Fruit fly (Drosophila melanogaster) whole organism, embryonic: ENCODE results near the gene stumps.

ENCODE experiments used
- Ada2b ChIP-seq: fragments of 200-800 bp; sonication (Bioruptor generic); IDR thresholded peaks from 2 replicates; pipeline ENCODE4 v1.3.6; 2022; ENCODE audit warnings: missing biosample characterization, missing genetic modification characterization
- Antp ChIP-seq: fragments of 200-800 bp; sonication (Bioruptor generic); optimal IDR thresholded peaks from 3 replicates; lab custom pipeline; 2016; ENCODE audit warnings: missing biosample characterization, missing genetic modification characterization
- B-H2 ChIP-seq: fragments of 200-800 bp; sonication (Bioruptor generic); optimal IDR thresholded peaks from 2 replicates; lab custom pipeline; 2018; ENCODE audit warnings: missing biosample characterization, mild to moderate bottlenecking, missing genetic modification characterization
- BEAF-32 ChIP-seq: fragments of 200-800 bp; sonication (Bioruptor generic); optimal IDR thresholded peaks from 3 replicates; lab custom pipeline; 2017; ENCODE audit warnings: missing biosample characterization, missing genetic modification characterization, mild to moderate bottlenecking, moderate library complexity, missing genetic modification reagents
- CG10209 ChIP-seq: fragments of 200-800 bp; sonication (Bioruptor generic); optimal IDR thresholded peaks from 3 replicates; lab custom pipeline; 2017; ENCODE audit warnings: missing biosample characterization, mild to moderate bottlenecking, missing genetic modification characterization, missing genetic modification reagents
- CG12659 ChIP-seq: fragments of 200-800 bp; sonication (Bioruptor generic); optimal IDR thresholded peaks from 3 replicates; lab custom pipeline; 2017; ENCODE audit warnings: mild to moderate bottlenecking, missing biosample characterization, missing genetic modification reagents, missing genetic modification characterization
- CG2199 ChIP-seq: fragments of 200-800 bp; sonication (Bioruptor generic); IDR thresholded peaks from 3 replicates; pipeline ENCODE4 v1.3.6; 2022; ENCODE audit warnings: missing biosample characterization, missing genetic modification characterization
- CG2712 ChIP-seq: fragments of 200-800 bp; optimal IDR thresholded peaks from 3 replicates; lab custom pipeline; 2019; ENCODE audit warnings: missing biosample characterization, mild to moderate bottlenecking, missing genetic modification characterization, moderate library complexity
- CG3163 ChIP-seq: fragments of 200-800 bp; sonication (Bioruptor generic); optimal IDR thresholded peaks from 3 replicates; lab custom pipeline; 2016; ENCODE audit warnings: missing biosample characterization, missing genetic modification characterization
- CG33213 ChIP-seq: fragments of 200-800 bp; sonication (Bioruptor generic); optimal IDR thresholded peaks from 3 replicates; lab custom pipeline; 2016; ENCODE audit warnings: missing biosample characterization, missing genetic modification characterization
- CG3847 ChIP-seq: fragments of 200-800 bp; sonication (Bioruptor generic); IDR thresholded peaks from 2 replicates; pipeline ENCODE4 v1.3.6; 2022; ENCODE audit warnings: missing biosample characterization, missing genetic modification characterization
- CG42726 ChIP-seq: fragments of 200-800 bp; sonication (Bioruptor generic); IDR thresholded peaks from 2 replicates; pipeline ENCODE4 v1.3.6; 2022; ENCODE audit warnings: missing biosample characterization, missing genetic modification characterization; ENCODE audit not compliant: partially characterized antibody
- CG7786 ChIP-seq: fragments of 200-800 bp; sonication (Bioruptor generic); optimal IDR thresholded peaks from 2 replicates; lab custom pipeline; 2016; ENCODE audit warnings: missing biosample characterization, missing genetic modification characterization
- CG8290 ChIP-seq, 3 experiments: fragments of 200-800 bp; sonication (Bioruptor generic); optimal IDR thresholded peaks; 2 replicates each; lab custom pipeline; 2016 to 2019; ENCODE audit warnings: missing biosample characterization in 3 of 3, missing genetic modification characterization in 3 of 3, mild to moderate bottlenecking in 2 of 3, moderate library complexity in 1 of 3
- CG9817 ChIP-seq: fragments of 200-800 bp; sonication (Bioruptor generic); optimal IDR thresholded peaks from 2 replicates; lab custom pipeline; 2018; ENCODE audit warnings: missing biosample characterization, mild to moderate bottlenecking, missing genetic modification characterization, moderate library complexity
- CG9932 ChIP-seq: fragments of 200-800 bp; sonication (Bioruptor generic); IDR thresholded peaks from 2 replicates; pipeline ENCODE4 v1.3.6; 2022; ENCODE audit warnings: missing biosample characterization, missing genetic modification characterization
- Dfd ChIP-seq, 2 experiments: fragments of >200 bp; optimal IDR thresholded peaks; 2 replicates each; lab custom pipeline; 2017; ENCODE audit warnings: missing biosample characterization in 2 of 2, missing genetic modification characterization in 2 of 2
- Doc3 ChIP-seq: fragments of 200-800 bp; sonication (Bioruptor generic); IDR thresholded peaks from 3 replicates; pipeline ENCODE4 v1.3.6; 2022; ENCODE audit warnings: missing biosample characterization, missing genetic modification characterization; ENCODE audit not compliant: partially characterized antibody
- Fer3 ChIP-seq: fragments of 200-800 bp; sonication (Bioruptor generic); optimal IDR thresholded peaks from 2 replicates; lab custom pipeline; 2018; ENCODE audit warnings: missing biosample characterization, mild to moderate bottlenecking, missing genetic modification characterization, moderate library complexity
- GATAe ChIP-seq: fragments of 200-800 bp; sonication (Bioruptor generic); conservative IDR thresholded peaks from 2 replicates; pipeline ENCODE4 v1.3.6; 2022; ENCODE audit warnings: missing biosample characterization, missing genetic modification characterization
- Lhr ChIP-seq: fragments of 200-800 bp; sonication (Bioruptor generic); optimal IDR thresholded peaks from 3 replicates; lab custom pipeline; 2017; ENCODE audit warnings: mild to moderate bottlenecking, missing biosample characterization, missing genetic modification reagents, missing genetic modification characterization
- Opbp ChIP-seq: fragments of 200-800 bp; sonication (Bioruptor generic); IDR thresholded peaks from 3 replicates; pipeline ENCODE4 v1.3.6; 2022; ENCODE audit warnings: missing biosample characterization, missing genetic modification characterization; ENCODE audit not compliant: partially characterized antibody
- Poxn ChIP-seq: fragments of 200-800 bp; sonication (Bioruptor generic); IDR thresholded peaks from 2 replicates; pipeline ENCODE4 v1.3.6; 2022; ENCODE audit warnings: missing biosample characterization, missing genetic modification characterization
- Rx ChIP-seq: fragments of 200-800 bp; sonication (Bioruptor generic); IDR thresholded peaks from 2 replicates; pipeline ENCODE4 v1.3.6; 2022; ENCODE audit warnings: missing biosample characterization, missing genetic modification characterization
- ara ChIP-seq: fragments of 200-800 bp; sonication (Bioruptor generic); IDR thresholded peaks from 2 replicates; pipeline ENCODE4 v1.3.6; 2022; ENCODE audit warnings: missing biosample characterization, missing genetic modification characterization
- bigmax ChIP-seq: fragments of 200-800 bp; sonication (Bioruptor generic); optimal IDR thresholded peaks from 2 replicates; lab custom pipeline; 2018; ENCODE audit warnings: missing biosample characterization, mild to moderate bottlenecking, missing genetic modification characterization
- cg ChIP-seq: fragments of 200-800 bp; sonication (Bioruptor generic); optimal IDR thresholded peaks from 3 replicates; lab custom pipeline; 2019; ENCODE audit warnings: missing biosample characterization, mild to moderate bottlenecking, missing genetic modification characterization, moderate library complexity
- dmrt99B ChIP-seq: fragments of 200-800 bp; sonication (Bioruptor generic); optimal IDR thresholded peaks from 2 replicates; lab custom pipeline; 2018; ENCODE audit warnings: missing biosample characterization, mild to moderate bottlenecking, missing genetic modification characterization, moderate library complexity
- emc ChIP-seq: fragments of 200-800 bp; sonication (Bioruptor generic); optimal IDR thresholded peaks from 2 replicates; lab custom pipeline; 2016; ENCODE audit warnings: missing biosample characterization, missing genetic modification characterization
- ftz-f1 ChIP-seq: fragments of 200-800 bp; sonication (Bioruptor generic); optimal IDR thresholded peaks from 2 replicates; lab custom pipeline; 2016; ENCODE audit warnings: missing biosample characterization, missing genetic modification characterization
- gce ChIP-seq: fragments of 200-800 bp; sonication (Bioruptor generic); IDR thresholded peaks from 3 replicates; pipeline ENCODE4 v1.3.6; 2022; ENCODE audit warnings: missing biosample characterization, missing genetic modification characterization
- gem ChIP-seq: fragments of 200-800 bp; sonication (Bioruptor generic); optimal IDR thresholded peaks from 2 replicates; lab custom pipeline; 2019; ENCODE audit warnings: missing biosample characterization, mild to moderate bottlenecking, missing genetic modification characterization, moderate library complexity
- her ChIP-seq: fragments of 200-800 bp; sonication (Bioruptor generic); optimal IDR thresholded peaks from 2 replicates; lab custom pipeline; 2016; ENCODE audit warnings: missing biosample characterization, missing genetic modification characterization
- hkb ChIP-seq, 2 experiments: fragments of 200-800 bp in 1 of 2; fragments of >200 bp in 1 of 2; sonication (Bioruptor generic) in 1 of 2; IDR thresholded peaks in 1 of 2; optimal IDR thresholded peaks in 1 of 2; 2 replicates each; pipeline versions ENCODE4 v1.3.6 to Lab custom; 2017 to 2022; ENCODE audit warnings: missing biosample characterization in 1 of 2, missing genetic modification characterization in 1 of 2
- ken ChIP-seq: fragments of 200-800 bp; sonication (Bioruptor generic); IDR thresholded peaks from 3 replicates; pipeline ENCODE4 v1.3.6; 2022; ENCODE audit warnings: missing biosample characterization, missing genetic modification characterization
- knrl ChIP-seq: fragments of 200-800 bp; sonication (Bioruptor generic); IDR thresholded peaks from 3 replicates; pipeline ENCODE4 v1.3.6; 2022; ENCODE audit warnings: missing biosample characterization, missing genetic modification characterization; ENCODE audit not compliant: partially characterized antibody
- mam ChIP-seq: fragments of 200-800 bp; sonication (Bioruptor generic); optimal IDR thresholded peaks from 3 replicates; lab custom pipeline; 2016; ENCODE audit warnings: missing biosample characterization, missing genetic modification characterization
- pita ChIP-seq: fragments of 200-800 bp; sonication (Bioruptor generic); optimal IDR thresholded peaks from 2 replicates; lab custom pipeline; 2017; ENCODE audit warnings: missing biosample characterization, mild to moderate bottlenecking, missing genetic modification characterization
- pnt ChIP-seq: fragments of 200-800 bp; sonication (Bioruptor generic); optimal IDR thresholded peaks from 3 replicates; lab custom pipeline; 2016; ENCODE audit warnings: missing biosample characterization, missing genetic modification characterization
- pzg ChIP-seq: fragments of 200-800 bp; sonication (Bioruptor generic); optimal IDR thresholded peaks from 3 replicates; lab custom pipeline; 2018; ENCODE audit warnings: missing biosample characterization, mild to moderate bottlenecking, missing genetic modification characterization, moderate library complexity
- row ChIP-seq: fragments of 200-800 bp; sonication (Bioruptor generic); IDR thresholded peaks from 3 replicates; pipeline ENCODE4 v1.3.6; 2022; ENCODE audit warnings: missing biosample characterization, missing genetic modification characterization
- salm ChIP-seq: fragments of 200-800 bp; sonication (Bioruptor generic); optimal IDR thresholded peaks from 2 replicates; lab custom pipeline; 2018; ENCODE audit warnings: missing biosample characterization, mild to moderate bottlenecking, missing genetic modification characterization
- slbo ChIP-seq: fragments of 200-800 bp; sonication (Bioruptor generic); IDR thresholded peaks from 2 replicates; pipeline ENCODE4 v1.3.6; 2022; ENCODE audit warnings: missing biosample characterization, missing genetic modification characterization
- sob ChIP-seq: fragments of 200-800 bp; sonication (Bioruptor generic); IDR thresholded peaks from 2 replicates; pipeline ENCODE4 v1.3.6; 2022; ENCODE audit warnings: missing biosample characterization, missing genetic modification characterization
- ttk ChIP-seq: fragments of 200-800 bp; sonication (Bioruptor generic); IDR thresholded peaks from 2 replicates; pipeline ENCODE4 v2.1.2; 2022; ENCODE audit warnings: missing biosample characterization, missing genetic modification characterization
- tx ChIP-seq: fragments of 200-800 bp; sonication (Bioruptor generic); optimal IDR thresholded peaks from 2 replicates; lab custom pipeline; 2016; ENCODE audit warnings: missing biosample characterization, missing genetic modification characterization
- unc-4 ChIP-seq: fragments of 200-800 bp; sonication (Bioruptor generic); IDR thresholded peaks from 2 replicates; pipeline ENCODE4 v1.3.6; 2022; ENCODE audit warnings: missing biosample characterization, missing genetic modification characterization; ENCODE audit not compliant: partially characterized antibody
- zen ChIP-seq: fragments of 200-800 bp; sonication (Bioruptor generic); optimal IDR thresholded peaks from 3 replicates; lab custom pipeline; 2018; ENCODE audit warnings: missing biosample characterization, mild to moderate bottlenecking, missing genetic modification characterization, moderate library complexity
- zfh2 ChIP-seq: fragments of 200-800 bp; sonication (Bioruptor generic); optimal IDR thresholded peaks from 2 replicates; lab custom pipeline; 2016; ENCODE audit warnings: missing biosample characterization, missing genetic modification characterization

The stumps gene

DNA sequence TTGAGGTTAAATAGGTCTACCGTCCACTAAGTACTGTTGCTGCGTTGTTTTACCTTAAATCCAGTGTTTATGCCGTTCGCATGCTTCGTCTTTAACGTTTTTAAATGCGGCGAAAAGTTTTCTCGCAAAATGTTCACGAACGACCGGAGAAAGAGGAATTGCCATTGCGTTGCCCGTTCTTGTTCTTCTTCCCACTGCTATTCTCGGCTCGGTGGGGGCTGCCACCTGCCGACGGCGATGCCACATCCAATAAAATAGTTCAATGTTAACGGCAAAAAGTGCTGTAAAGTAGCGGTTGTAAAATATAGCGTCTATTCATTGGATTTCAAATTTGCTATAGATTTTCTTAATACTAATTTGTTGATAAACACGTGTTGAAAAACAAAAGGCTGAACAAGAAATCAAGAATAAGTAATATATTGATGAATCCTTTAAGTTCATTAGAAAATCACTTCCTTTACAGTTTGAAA, 1.3 kb upstream of the stumps start, which contains the start of gene CG7987 (continued):
- TF ChIP-seq CG42726 (GFP tag; lab: Robert Waterston, UW) (0 out of 2 replicates have a peak, but pooled peaks have one; percentile 54), emc (GFP tag; lab: Kevin White, UChicago) (no peak), ara (no peak), CG9932 (peak; percentile 53), CG12659 (GFP tag; lab: Kevin White, UChicago) (peak; percentile 35), salm (tag; lab: Kevin White, UChicago) (no peak), CG8290 (GFP tag; optimal IDR thresholded peaks at IDR 0.05; lab: Kevin White, UChicago) (peak; percentile 7), CG8290 (tag; optimal IDR thresholded peaks at IDR 0.05; lab: Kevin White, UChicago) (peak in 1 of 2 experiments; percentile 84), BEAF-32 (GFP tag; lab: Kevin White, UChicago) (peak; percentile 17), bigmax (peak; percentile 90), Doc3 (GFP tag; lab: Robert Waterston, UW) (peak; percentile 6; the same call in 1 of the 3 replicates), Poxn (GFP tag; lab: Robert Waterston, UW) (no peak), CG7786 (GFP tag; lab: Kevin White, UChicago) (peak; percentile 12), ftz-f1 (GFP tag; lab: Kevin White, UChicago) (peak; percentile 5), Opbp (GFP tag; lab: Robert Waterston, UW) (peak; percentile 67; the same call in 2 of the 3 replicates), CG9817 (tag; lab: Kevin White, UChicago) (peak; percentile 21), pnt (GFP tag; lab: Kevin White, UChicago) (no peak), cg (no peak), dmrt99B (tag; lab: Kevin White, UChicago) (no peak), sob (GFP tag; lab: Robert Waterston, UW) (0 out of 2 replicates have a peak, but pooled peaks have one; percentile 15), ttk (GFP tag; lab: Robert Waterston, UW) (0 out of 2 replicates have a peak, but pooled peaks have one; percentile 16), knrl (GFP tag; lab: Robert Waterston, UW) (peak; percentile 6; the same call in 1 of the 3 replicates), CG2712 (tag; lab: Kevin White, UChicago) (peak; percentile 27), GATAe (no peak), CG3163 (GFP tag; lab: Kevin White, UChicago) (peak; percentile 36), B-H2 (GFP tag; lab: Kevin White, UChicago) (peak; percentile 36), mam (peak; percentile 34), Ada2b (GFP tag; lab: Robert Waterston, UW) (no peak), pita (GFP tag; lab: Kevin White, UChicago) (no peak), her (GFP tag; lab: Kevin White, UChicago) (peak; percentile 3), zen (peak; percentile 19), Rx (0 out of 2 replicates have a peak, but pooled peaks have one; percentile 9), Antp (peak; percentile 0), zfh2 (GFP tag; lab: Kevin White, UChicago) (peak; percentile 40), Fer3 (tag; lab: Kevin White, UChicago) (no peak), ken (no peak), unc-4 (GFP tag; lab: Robert Waterston, UW) (peak; percentile 41; the same call in 1 of the 2 replicates), CG3847 (GFP tag; lab: Robert Waterston, UW) (peak; percentile 73), gem (tag; lab: Kevin White, UChicago) (no peak), CG33213 (GFP tag; lab: Kevin White, UChicago) (peak; percentile 23), Lhr (GFP tag; lab: Kevin White, UChicago) (peak; percentile 90), hkb (optimal IDR thresholded peaks at IDR 0.05; lab: Kevin White, UChicago) (peak; percentile 28), hkb (GFP tag; IDR thresholded peaks at IDR 0.05; lab: Robert Waterston, UW) (no peak), gce (GFP tag; lab: Robert Waterston, UW) (no peak), row (GFP tag; lab: Robert Waterston, UW) (no peak), CG2199 (no peak), slbo (GFP tag; lab: Robert Waterston, UW) (peak; percentile 33; the same call in 1 of the 2 replicates), CG10209 (no peak), Dfd (GFP tag; optimal IDR thresholded peaks at IDR 0.05; lab: Kevin White, UChicago) (no peak), tx (GFP tag; lab: Kevin White, UChicago) (no peak), pzg (peak; percentile 73)
